Worm (Caenorhabditis elegans) whole organism, L2 larva: Measurements from ENCODE around the gene F53H4.6.

Source experiments
- C34F6.9 ChIP-seq: fragments of 150-350 bp; optimal IDR thresholded peaks from 2 replicates; lab custom pipeline; 2014; ENCODE audit warnings: missing biosample characterization, missing genetic modification characterization
- F13H6.1 ChIP-seq: sonication (generic microtip); optimal IDR thresholded peaks from 2 replicates; lab custom pipeline; 2016; ENCODE audit warnings: missing genetic modification characterization, missing compliant biosample characterization
- R02D3.7 ChIP-seq: fragments of 150-350 bp; optimal IDR thresholded peaks from 2 replicates; lab custom pipeline; 2014; ENCODE audit warnings: missing biosample characterization, missing genetic modification characterization
- Y55F3AM.14 ChIP-seq: fragments of 200-800 bp; sonication (Bioruptor generic); optimal IDR thresholded peaks from 2 replicates; lab custom pipeline; 2018; ENCODE audit warnings: mild to moderate bottlenecking, missing genetic modification characterization, missing compliant biosample characterization
- ZK546.5 ChIP-seq: sonication (generic microtip); optimal IDR thresholded peaks from 2 replicates; lab custom pipeline; 2017; ENCODE audit warnings: missing biosample characterization, missing genetic modification characterization
- alr-1 ChIP-seq: fragments of 150-350 bp; optimal IDR thresholded peaks from 2 replicates; lab custom pipeline; 2014; ENCODE audit warnings: missing biosample characterization, missing genetic modification characterization
- aly-2 ChIP-seq: fragments of 150-350 bp; optimal IDR thresholded peaks from 2 replicates; lab custom pipeline; 2014; ENCODE audit warnings: missing biosample characterization, missing genetic modification characterization
- ama-1 ChIP-seq: fragments of 150-350 bp; optimal IDR thresholded peaks from 2 replicates; lab custom pipeline; 2018; ENCODE audit warnings: inconsistent platforms
- blmp-1 ChIP-seq: sonication (generic microtip); optimal IDR thresholded peaks from 2 replicates; lab custom pipeline; 2017; ENCODE audit warnings: missing genetic modification characterization, mild to moderate bottlenecking, missing compliant biosample characterization, antibody characterized with exemption, moderate library complexity; ENCODE audit not compliant: insufficient read depth
- ceh-16 ChIP-seq: fragments of 150-350 bp; optimal IDR thresholded peaks from 2 replicates; lab custom pipeline; 2014; ENCODE audit warnings: missing biosample characterization, missing genetic modification characterization
- ceh-82 ChIP-seq: fragments of 150-350 bp; optimal IDR thresholded peaks from 2 replicates; lab custom pipeline; 2014; ENCODE audit warnings: missing biosample characterization, missing genetic modification characterization
- crh-2 ChIP-seq: sonication (generic microtip); optimal IDR thresholded peaks from 2 replicates; lab custom pipeline; 2017; ENCODE audit warnings: missing biosample characterization, missing genetic modification characterization
- dmd-4 ChIP-seq: sonication (generic microtip); optimal IDR thresholded peaks from 2 replicates; lab custom pipeline; 2017; ENCODE audit warnings: missing biosample characterization, missing genetic modification characterization
- egl-27 ChIP-seq: sonication (generic microtip); optimal IDR thresholded peaks from 3 replicates; lab custom pipeline; 2017; ENCODE audit warnings: missing biosample characterization, missing genetic modification reagents, missing genetic modification characterization
- elt-1 ChIP-seq: fragments of 150-350 bp; optimal IDR thresholded peaks from 2 replicates; lab custom pipeline; 2014; ENCODE audit warnings: missing biosample characterization, missing genetic modification characterization
- elt-3 ChIP-seq: sonication (generic microtip); optimal IDR thresholded peaks from 2 replicates; lab custom pipeline; 2017; ENCODE audit warnings: missing biosample characterization, missing genetic modification characterization
- fos-1 ChIP-seq: fragments of 150-350 bp; optimal IDR thresholded peaks from 2 replicates; lab custom pipeline; 2014; ENCODE audit warnings: missing biosample characterization, missing genetic modification characterization
- gmeb-1 ChIP-seq: fragments of 150-350 bp; optimal IDR thresholded peaks from 2 replicates; lab custom pipeline; 2014; ENCODE audit warnings: missing biosample characterization, missing genetic modification characterization
- lin-11 ChIP-seq: fragments of 150-350 bp; sonication (generic microtip); optimal IDR thresholded peaks from 2 replicates; lab custom pipeline; 2014; ENCODE audit warnings: missing biosample characterization, missing genetic modification characterization, inconsistent platforms, mixed read lengths
- lin-13 ChIP-seq: fragments of 150-350 bp; optimal IDR thresholded peaks from 2 replicates; lab custom pipeline; 2014; ENCODE audit warnings: missing biosample characterization, missing genetic modification reagents, missing genetic modification characterization
- lin-39 ChIP-seq: fragments of 150-350 bp; optimal IDR thresholded peaks from 2 replicates; lab custom pipeline; 2014; ENCODE audit warnings: missing biosample characterization, missing genetic modification reagents, missing genetic modification characterization
- lsy-2 ChIP-seq, 2 experiments: fragments of 150-350 bp in 1 of 2; sonication (generic microtip) in 1 of 2; optimal IDR thresholded peaks; 2 replicates each; lab custom pipeline; 2014 to 2017; ENCODE audit warnings: missing biosample characterization in 2 of 2, missing genetic modification characterization in 2 of 2
- mab-5 ChIP-seq: fragments of 150-350 bp; optimal IDR thresholded peaks from 2 replicates; lab custom pipeline; 2014; ENCODE audit warnings: missing biosample characterization, missing genetic modification characterization
- mbf-1 ChIP-seq: sonication (generic microtip); optimal IDR thresholded peaks from 2 replicates; lab custom pipeline; 2017; ENCODE audit warnings: missing biosample characterization, missing genetic modification characterization
- nhr-10 ChIP-seq: sonication (generic microtip); optimal IDR thresholded peaks from 2 replicates; lab custom pipeline; 2017; ENCODE audit warnings: missing biosample characterization, missing genetic modification characterization
- nhr-11 ChIP-seq: fragments of 150-350 bp; optimal IDR thresholded peaks from 2 replicates; lab custom pipeline; 2014; ENCODE audit warnings: missing biosample characterization, missing genetic modification characterization
- nhr-12 ChIP-seq: fragments of 150-350 bp; optimal IDR thresholded peaks from 2 replicates; lab custom pipeline; 2014; ENCODE audit warnings: missing biosample characterization, missing genetic modification characterization
- nhr-129 ChIP-seq: fragments of 150-350 bp; optimal IDR thresholded peaks from 2 replicates; lab custom pipeline; 2014; ENCODE audit warnings: missing biosample characterization, missing genetic modification characterization
- nhr-21 ChIP-seq: fragments of 150-350 bp; optimal IDR thresholded peaks from 2 replicates; lab custom pipeline; 2014; ENCODE audit warnings: missing biosample characterization, missing genetic modification characterization
- nhr-23 ChIP-seq: fragments of 150-350 bp; optimal IDR thresholded peaks from 2 replicates; lab custom pipeline; 2014; ENCODE audit warnings: missing biosample characterization, missing genetic modification reagents, missing genetic modification characterization
- nhr-237 ChIP-seq: fragments of 150-350 bp; optimal IDR thresholded peaks from 2 replicates; lab custom pipeline; 2014; ENCODE audit warnings: missing biosample characterization, missing genetic modification characterization
- nhr-25 ChIP-seq: fragments of 150-350 bp; sonication (generic microtip); optimal IDR thresholded peaks from 3 replicates; lab custom pipeline; 2014; ENCODE audit warnings: missing biosample characterization, missing genetic modification characterization
- nhr-6 ChIP-seq: fragments of 150-350 bp; optimal IDR thresholded peaks from 2 replicates; lab custom pipeline; 2014; ENCODE audit warnings: missing biosample characterization, missing genetic modification characterization
- nhr-77 ChIP-seq: fragments of 150-350 bp; optimal IDR thresholded peaks from 2 replicates; lab custom pipeline; 2014; ENCODE audit warnings: missing biosample characterization, missing genetic modification characterization
- peb-1 ChIP-seq: fragments of 150-350 bp; optimal IDR thresholded peaks from 2 replicates; lab custom pipeline; 2014; ENCODE audit warnings: missing biosample characterization, missing genetic modification characterization
- sem-4 ChIP-seq: fragments of 150-350 bp; optimal IDR thresholded peaks from 2 replicates; lab custom pipeline; 2014; ENCODE audit warnings: missing biosample characterization, missing genetic modification reagents, missing genetic modification characterization
- skn-1 ChIP-seq: sonication (generic microtip); optimal IDR thresholded peaks from 2 replicates; lab custom pipeline; 2017; ENCODE audit warnings: missing biosample characterization, missing genetic modification characterization
- sma-3 ChIP-seq: sonication (generic microtip); optimal IDR thresholded peaks from 2 replicates; lab custom pipeline; 2016; ENCODE audit warnings: missing genetic modification reagents, missing genetic modification characterization, missing compliant biosample characterization
- sma-9 ChIP-seq, 2 experiments: fragments of 150-350 bp in 1 of 2; sonication (generic microtip) in 1 of 2; optimal IDR thresholded peaks; 2 replicates each; lab custom pipeline; 2014 to 2016; ENCODE audit warnings: missing genetic modification characterization in 2 of 2, mild to moderate bottlenecking in 1 of 2, missing biosample characterization in 1 of 2, missing compliant biosample characterization in 1 of 2, missing genetic modification reagents in 1 of 2, moderate library complexity in 1 of 2
- snpc-4 ChIP-seq: fragments of 150-350 bp; optimal IDR thresholded peaks from 2 replicates; lab custom pipeline; 2014; ENCODE audit warnings: missing biosample characterization, missing genetic modification characterization
- unc-39 ChIP-seq: fragments of 150-350 bp; optimal IDR thresholded peaks from 2 replicates; lab custom pipeline; 2014; ENCODE audit warnings: missing biosample characterization, missing genetic modification characterization
- unc-55 ChIP-seq: fragments of 150-350 bp; sonication (generic microtip); optimal IDR thresholded peaks from 3 replicates; lab custom pipeline; 2014; ENCODE audit warnings: missing biosample characterization, missing genetic modification reagents, missing genetic modification characterization
- unc-62 ChIP-seq: fragments of 150-350 bp; optimal IDR thresholded peaks from 2 replicates; lab custom pipeline; 2014; ENCODE audit warnings: missing biosample characterization, missing genetic modification reagents, missing genetic modification characterization
- zag-1 ChIP-seq: fragments of 150-350 bp; optimal IDR thresholded peaks from 2 replicates; lab custom pipeline; 2014; ENCODE audit warnings: missing biosample characterization, missing genetic modification characterization
- ztf-1 ChIP-seq: fragments of 200-800 bp; sonication (Bioruptor generic); conservative IDR thresholded peaks from 2 replicates; pipeline ENCODE4 v1.3.6; 2022; ENCODE audit warnings: missing genetic modification characterization, missing compliant biosample characterization
- ztf-11 ChIP-seq: sonication (generic microtip); optimal IDR thresholded peaks from 2 replicates; lab custom pipeline; 2017; ENCODE audit warnings: missing biosample characterization, missing genetic modification characterization
- ztf-4 ChIP-seq: fragments of 150-350 bp; optimal IDR thresholded peaks from 2 replicates; lab custom pipeline; 2014; ENCODE audit warnings: missing biosample characterization, missing genetic modification characterization

Gene F53H4.6

DNA sequence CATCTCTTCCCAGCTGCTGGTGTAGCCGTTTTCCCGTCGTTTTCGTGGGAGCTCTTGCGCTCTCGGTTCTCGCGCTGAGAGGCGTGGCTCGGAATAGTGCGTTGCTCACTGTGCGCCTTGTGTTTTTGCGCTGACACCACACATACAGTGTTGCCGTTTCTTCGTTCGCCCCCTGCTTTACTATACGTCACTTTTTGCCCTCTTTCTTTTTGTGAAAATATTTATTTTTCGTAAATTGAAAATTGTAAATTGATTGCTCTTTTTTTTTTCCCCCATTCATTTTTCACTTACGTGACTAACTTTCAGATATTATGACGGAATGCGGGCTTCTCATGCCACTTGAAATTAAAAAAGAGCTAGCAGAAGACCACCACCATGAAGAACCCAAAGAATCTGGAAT is 18.4 kb upstream of the F53H4.6 start, which contains the start of gene gmeb-2:
Gene gmeb-2 (plus strand): TSS at position 301 of the 400 bp plus-strand sequence.
- peak; percentile 26 for TF ChIP-seq F13H6.1
- TF ChIP-seq nhr-77 (tag; lab: Kevin White, UChicago) = no peak
- TF ChIP-seq crh-2 = no peak
- peak; percentile 2 for TF ChIP-seq sma-9 (GFP tag; optimal IDR thresholded peaks at IDR 0.05; lab: Kevin White, UChicago)
- TF ChIP-seq sma-9 (tag; optimal IDR thresholded peaks at IDR 0.05; lab: Kevin White, UChicago) = no peak

DNA sequence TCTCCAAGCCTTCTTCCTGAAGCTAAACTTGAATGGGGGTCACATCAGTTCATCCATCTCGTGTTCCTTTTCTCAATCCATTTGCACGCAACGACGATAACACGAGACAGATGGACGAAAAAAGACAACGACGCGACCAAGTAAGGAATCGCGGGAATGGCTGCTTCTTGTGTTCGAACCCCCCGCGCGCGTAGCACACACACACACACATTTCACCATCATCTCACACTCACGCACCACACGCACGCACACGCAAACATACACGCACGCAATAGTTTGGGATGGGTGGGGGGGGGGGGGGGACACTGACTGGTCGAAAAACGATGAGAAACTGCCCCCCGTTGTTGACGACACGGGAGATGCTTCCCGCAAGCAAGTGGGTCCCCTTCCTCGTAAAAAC is 16.5 kb upstream of the F53H4.6 start:
- peak; percentile 23 for TF ChIP-seq unc-55
- TF ChIP-seq ceh-16 (tag; lab: Kevin White, UChicago) = no peak

DNA sequence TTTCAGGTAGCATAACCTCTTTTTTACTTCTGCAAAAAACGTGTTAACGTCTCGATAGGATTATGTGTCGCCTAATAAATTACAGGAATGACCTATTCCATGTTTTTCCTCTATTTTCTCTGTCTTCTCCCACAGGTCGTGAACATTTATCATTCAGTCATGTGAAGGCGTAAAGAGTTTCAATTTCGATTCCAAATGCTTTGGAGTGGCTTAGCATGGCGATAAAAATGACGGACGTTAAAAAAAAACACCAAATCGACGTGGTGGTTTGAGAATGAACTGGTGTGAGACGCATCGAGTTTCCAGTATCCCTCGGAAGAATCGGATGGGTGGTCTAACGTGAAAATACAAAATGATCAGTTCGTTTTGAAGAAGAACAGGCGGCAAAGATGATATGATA is 9.2 kb upstream of the F53H4.6 start:
- TF ChIP-seq elt-3 = no peak
- TF ChIP-seq unc-55 = peak; percentile 50

DNA sequence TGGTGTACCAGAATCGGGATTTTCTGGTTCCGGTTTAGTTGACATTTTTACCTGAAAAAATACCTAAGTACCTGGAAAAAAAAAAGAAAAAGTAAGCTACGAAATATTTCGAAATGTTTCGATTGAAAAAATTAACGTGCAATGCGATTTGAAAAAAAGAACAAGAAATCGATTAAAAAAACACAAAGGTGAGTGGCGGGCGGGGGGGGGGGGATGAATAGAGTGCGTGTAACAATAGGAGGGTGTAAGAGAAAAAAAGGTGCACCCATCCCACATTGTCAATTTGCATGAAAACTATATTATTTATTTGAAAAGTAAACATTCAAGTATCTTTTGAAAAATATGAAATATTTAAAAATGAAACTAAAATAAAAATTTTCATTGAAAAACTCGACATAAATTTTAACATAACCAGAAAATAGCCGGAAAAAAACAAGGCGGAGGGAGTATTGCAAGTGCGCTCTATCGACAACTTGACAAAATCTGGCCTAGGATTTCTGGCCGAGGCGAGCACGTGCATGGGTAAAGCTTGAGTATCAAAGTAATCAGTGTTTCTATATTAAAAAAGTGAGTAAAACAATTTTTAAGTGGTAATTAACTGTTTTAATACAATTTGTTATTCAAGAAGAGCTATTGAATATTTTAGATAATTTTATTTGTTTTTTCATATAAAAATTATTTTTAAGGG is 5.6 kb upstream of the F53H4.6 start, which contains the start of the genes csb-1 and F53H4.4:
Gene csb-1 (minus strand): TSS at position 51 of the 688 bp plus-strand sequence.
Gene F53H4.4 (plus strand): TSS at position 520 of the 688 bp plus-strand sequence.
- TF ChIP-seq mab-5 (tag; lab: Kevin White, UChicago) = no peak
- peak; percentile 50 to 89 for TF ChIP-seq lsy-2 (tag; optimal IDR thresholded peaks at IDR 0.05; lab: Kevin White, UChicago)
- TF ChIP-seq lin-39 = no peak
- peak; percentile 78 for TF ChIP-seq C34F6.9
- no peak for TF ChIP-seq nhr-10 (tag; lab: Kevin White, UChicago)
- peak; percentile 79 for TF ChIP-seq sma-9 (GFP tag; optimal IDR thresholded peaks at IDR 0.05; lab: Kevin White, UChicago)
- no peak for TF ChIP-seq sma-9 (tag; optimal IDR thresholded peaks at IDR 0.05; lab: Kevin White, UChicago)
- TF ChIP-seq ztf-11 (tag; lab: Kevin White, UChicago) = no peak
- TF ChIP-seq nhr-21 (tag; lab: Kevin White, UChicago) = peak; percentile 29
- TF ChIP-seq nhr-12 (tag; lab: Kevin White, UChicago) = no peak
- TF ChIP-seq crh-2 = peak; percentile 67
- no peak for TF ChIP-seq peb-1
- no peak for TF ChIP-seq blmp-1 (tag; lab: Kevin White, UChicago)
- no peak for TF ChIP-seq Y55F3AM.14 (GFP tag; lab: Kevin White, UChicago)
- TF ChIP-seq dmd-4 (tag; lab: Kevin White, UChicago) = no peak
- TF ChIP-seq sem-4 (tag; lab: Kevin White, UChicago) = peak; percentile 77
- TF ChIP-seq aly-2 (tag; lab: Kevin White, UChicago) = no peak
- TF ChIP-seq gmeb-1 (tag; lab: Kevin White, UChicago) = peak; percentile 58
- TF ChIP-seq skn-1 (tag; lab: Kevin White, UChicago) = peak; percentile 51
- TF ChIP-seq alr-1 (tag; lab: Kevin White, UChicago) = no peak
- no peak for TF ChIP-seq ZK546.5 (tag; lab: Kevin White, UChicago)
- TF ChIP-seq elt-3 = no peak
- no peak for TF ChIP-seq unc-39 (tag; lab: Kevin White, UChicago)
- TF ChIP-seq egl-27 = no peak
- no peak for TF ChIP-seq nhr-6 (tag; lab: Kevin White, UChicago)
- peak; percentile 14 for TF ChIP-seq snpc-4
- TF ChIP-seq elt-1 (tag; lab: Kevin White, UChicago) = no peak
- peak; percentile 72 for TF ChIP-seq sma-3 (GFP tag; lab: Kevin White, UChicago)
- TF ChIP-seq ztf-1 (GFP tag; lab: Robert Waterston, UW) = no peak
- peak; percentile 89 for TF ChIP-seq unc-55
- no peak for TF ChIP-seq ceh-16 (tag; lab: Kevin White, UChicago)
- no peak for TF ChIP-seq unc-62 (GFP tag; lab: Kevin White, UChicago)
- no peak for TF ChIP-seq nhr-25 (tag; lab: Kevin White, UChicago)
- peak; percentile 73 for TF ChIP-seq fos-1 (tag; lab: Kevin White, UChicago)
- peak; percentile 49 for TF ChIP-seq lin-11 (tag; lab: Kevin White, UChicago)
- no peak for TF ChIP-seq nhr-23
- TF ChIP-seq ceh-82 (tag; lab: Kevin White, UChicago) = no peak
- no peak for TF ChIP-seq nhr-11 (tag; lab: Kevin White, UChicago)
- no peak for TF ChIP-seq mbf-1
- TF ChIP-seq ama-1 (lab: Kevin White, UChicago) = no peak
- peak; percentile 76 for TF ChIP-seq nhr-129
- no peak for TF ChIP-seq zag-1
- TF ChIP-seq lin-13 = peak; percentile 68
- TF ChIP-seq R02D3.7 (tag; lab: Kevin White, UChicago) = no peak
- TF ChIP-seq nhr-77 (tag; lab: Kevin White, UChicago) = no peak
- TF ChIP-seq F13H6.1 = peak; percentile 53
- no peak for TF ChIP-seq ztf-4 (tag; lab: Kevin White, UChicago)
- TF ChIP-seq nhr-237 (tag; lab: Kevin White, UChicago) = no peak
